Worm (Caenorhabditis elegans): Measurements from ENCODE around the gene daf-12.

The daf-12 gene

ce11 chrX:10694933-10695332 is 59.2 kb downstream of the daf-12 start, which contains the start of gene plpp-1.3:
TSS of gene plpp-1.3 (plus strand) at chrX:10695312.
- TF ChIP-seq tra-4 (tag; optimal IDR thresholded peaks at IDR 0.05) (no peak), flt-1 (GFP tag; IDR thresholded peaks at IDR 0.05) (no peak), pes-1 (GFP tag; IDR thresholded peaks at IDR 0.05) (no peak)

ce11 chrX:10704329-10704728 is 68.6 kb downstream of the daf-12 start:
- no peak for TF ChIP-seq scrt-1 (GFP tag; IDR thresholded peaks at IDR 0.05)
- TF ChIP-seq tra-4 (tag; optimal IDR thresholded peaks at IDR 0.05) = no peak
- no peak for TF ChIP-seq aly-1 (tag; optimal IDR thresholded peaks at IDR 0.05)
- no peak for TF ChIP-seq pes-1 (GFP tag; IDR thresholded peaks at IDR 0.05)
- TF ChIP-seq flt-1 (GFP tag; IDR thresholded peaks at IDR 0.05) = no peak
- no peak for TF ChIP-seq tbx-11 (GFP tag; IDR thresholded peaks at IDR 0.05)
- TF ChIP-seq sea-1 (GFP tag; conservative IDR thresholded peaks at IDR 0.05) = no peak
- TF ChIP-seq tbx-37 (GFP tag; conservative IDR thresholded peaks at IDR 0.05) = no peak
- no peak for TF ChIP-seq ceh-36 (tag; optimal IDR thresholded peaks at IDR 0.05)
- TF ChIP-seq B0310.2 (tag; optimal IDR thresholded peaks at IDR 0.05) = no peak
- no peak for TF ChIP-seq hmg-4 (GFP tag; optimal IDR thresholded peaks at IDR 0.05)
- no peak for TF ChIP-seq ets-7 (tag; optimal IDR thresholded peaks at IDR 0.05)

- TF ChIP-seq pes-1 (GFP tag; IDR thresholded peaks at IDR 0.05) = no peak
- no peak for TF ChIP-seq ceh-36 (tag; optimal IDR thresholded peaks at IDR 0.05)
- no peak for TF ChIP-seq ama-1 (optimal IDR thresholded peaks at IDR 0.05)
- no peak for TF ChIP-seq B0310.2 (tag; optimal IDR thresholded peaks at IDR 0.05)
- no peak for TF ChIP-seq flt-1 (GFP tag; IDR thresholded peaks at IDR 0.05)
- no peak for TF ChIP-seq hnd-1 (tag; optimal IDR thresholded peaks at IDR 0.05)
- TF ChIP-seq tbx-37 (GFP tag; conservative IDR thresholded peaks at IDR 0.05) = no peak
- no peak for TF ChIP-seq ceh-13 (GFP tag; optimal IDR thresholded peaks at IDR 0.05)
- TF ChIP-seq tra-4 (tag; optimal IDR thresholded peaks at IDR 0.05) = no peak
Observed at ce11 chrX:10711769-10712168, 76.1 kb downstream of the daf-12 start, which contains the start of gene rhgf-1. TSS of gene rhgf-1 (minus strand) at chrX:10711869.

Data from whole organism, early embryonic.